Fruit fly (Drosophila melanogaster): ENCODE measurements around the gene Galk.

Galk gene

dm6 chr3L:9023627-9024026 lies 37.7 kb upstream of the Galk start (continued):
- TF ChIP-seq sna (GFP tag; IDR thresholded peaks at IDR 0.05; ENCODE audit: partially characterized antibody) (no peak), Fer2 (tag; optimal IDR thresholded peaks at IDR 0.05) (no peak), ham (GFP tag; IDR thresholded peaks at IDR 0.05) (no peak), CG15011 (GFP tag; optimal IDR thresholded peaks at IDR 0.05) (peak; percentile 9), salm (tag; optimal IDR thresholded peaks at IDR 0.05) (no peak), ara (GFP tag; IDR thresholded peaks at IDR 0.05) (peak; percentile 87), Sry-δ (GFP tag; optimal IDR thresholded peaks at IDR 0.05) (peak; percentile 20), Tbp (GFP tag; optimal IDR thresholded peaks at IDR 0.05) (no peak), CG7357 (GFP tag; IDR thresholded peaks at IDR 0.05) (no peak), Sox100B (GFP tag; optimal IDR thresholded peaks at IDR 0.05) (peak; percentile 26), Nf-YB (GFP tag; optimal IDR thresholded peaks at IDR 0.05) (no peak), bcd (GFP tag; optimal IDR thresholded peaks at IDR 0.05) (peak; percentile 43), lmd (GFP tag; IDR thresholded peaks at IDR 0.05) (peak; percentile 54), CG4854 (GFP tag; optimal IDR thresholded peaks at IDR 0.05) (peak; percentile 29), gsb (GFP tag; IDR thresholded peaks at IDR 0.05) (no peak), ro (GFP tag; IDR thresholded peaks at IDR 0.05) (peak; percentile 37; the same call in 1 of the 2 replicates), dmrt99B (tag; optimal IDR thresholded peaks at IDR 0.05) (peak; percentile 59), CG1832 (GFP tag; optimal IDR thresholded peaks at IDR 0.05) (no peak), CG3065 (GFP tag; optimal IDR thresholded peaks at IDR 0.05) (no peak), Lhr (GFP tag; optimal IDR thresholded peaks at IDR 0.05) (peak; percentile 23), fd96Cb (tag; optimal IDR thresholded peaks at IDR 0.05) (peak; percentile 57), CG12071 (GFP tag; optimal IDR thresholded peaks at IDR 0.05) (no peak), CG1233 (GFP tag; optimal IDR thresholded peaks at IDR 0.05) (peak; percentile 55), CG10654 (GFP tag; optimal IDR thresholded peaks at IDR 0.05) (no peak), CG9876 (GFP tag; optimal IDR thresholded peaks at IDR 0.05) (no peak), CG34376 (GFP tag; optimal IDR thresholded peaks at IDR 0.05) (no peak), CG6854 (GFP tag; optimal IDR thresholded peaks at IDR 0.05) (no peak), Hr51 (GFP tag; optimal IDR thresholded peaks at IDR 0.05) (peak; percentile 18 to 65), CG8089 (GFP tag; optimal IDR thresholded peaks at IDR 0.05) (peak; percentile 46), Trl (optimal IDR thresholded peaks at IDR 0.05) (no peak), Trl (GFP tag; optimal IDR thresholded peaks at IDR 0.05) (peak; percentile 56), CG11247 (GFP tag; IDR thresholded peaks at IDR 0.05) (no peak), E2f2 (GFP tag; IDR thresholded peaks at IDR 0.05) (peak; percentile 21; the same call in 1 of the 2 replicates), jumu (GFP tag; optimal IDR thresholded peaks at IDR 0.05) (peak; percentile 23), Six4 (GFP tag; optimal IDR thresholded peaks at IDR 0.05) (peak; percentile 43), CG6791 (GFP tag; IDR thresholded peaks at IDR 0.05; ENCODE audit: partially characterized antibody) (no peak), Aef1 (GFP tag; IDR thresholded peaks at IDR 0.05) (0 out of 3 replicates have a peak, but pooled peaks have one; percentile 15), Adf1 (GFP tag; IDR thresholded peaks at IDR 0.05) (no peak), Myb (GFP tag; optimal IDR thresholded peaks at IDR 0.05) (peak; percentile 17), hkb (optimal IDR thresholded peaks at IDR 0.05) (no peak), hkb (GFP tag; IDR thresholded peaks at IDR 0.05) (peak; percentile 64), kay (GFP tag; optimal IDR thresholded peaks at IDR 0.05) (no peak), lab (GFP tag; optimal IDR thresholded peaks at IDR 0.05) (peak; percentile 43), Dad (GFP tag; optimal IDR thresholded peaks at IDR 0.05) (peak; percentile 40), CG1024 (GFP tag; IDR thresholded peaks at IDR 0.05) (peak; percentile 74), CG31224 (GFP tag; IDR thresholded peaks at IDR 0.05) (peak; percentile 43), D (optimal IDR thresholded peaks at IDR 0.05) (no peak), D (GFP tag; optimal IDR thresholded peaks at IDR 0.05) (peak; percentile 55), Bteb2 (GFP tag; optimal IDR thresholded peaks at IDR 0.05) (peak; percentile 2), z (GFP tag; IDR thresholded peaks at IDR 0.05) (no peak), zen2 (GFP tag; IDR thresholded peaks at IDR 0.05; ENCODE audit: partially characterized antibody) (no peak), ewg (GFP tag; optimal IDR thresholded peaks at IDR 0.05) (peak; percentile 39), CG30020 (tag; optimal IDR thresholded peaks at IDR 0.05) (no peak)
